Worm (Caenorhabditis elegans) whole organism, early embryonic: Measurements from ENCODE around the gene rpoa-1.

Experiments used
- aly-1 ChIP-seq: sonication (generic microtip); optimal IDR thresholded peaks from 2 replicates; lab custom pipeline; 2016; ENCODE audit warnings: missing genetic modification characterization, missing compliant biosample characterization
- ama-1 ChIP-seq: fragments of 150-350 bp; optimal IDR thresholded peaks from 2 replicates; lab custom pipeline; 2014
- hmbx-1 ChIP-seq: sonication (generic microtip); optimal IDR thresholded peaks from 2 replicates; lab custom pipeline; 2016; ENCODE audit warnings: mild to moderate bottlenecking, missing genetic modification characterization, missing compliant biosample characterization
- pes-1 ChIP-seq: fragments of 200-800 bp; sonication (Bioruptor generic); IDR thresholded peaks from 2 replicates; pipeline ENCODE4 v1.3.6; 2022; ENCODE audit warnings: missing genetic modification reagents, missing genetic modification characterization, missing compliant biosample characterization
- sea-1 ChIP-seq: fragments of 200-800 bp; sonication (Bioruptor generic); conservative IDR thresholded peaks from 2 replicates; pipeline ENCODE4 v1.3.6; 2022; ENCODE audit warnings: missing genetic modification characterization, missing compliant biosample characterization
- tbx-11 ChIP-seq: fragments of 200-800 bp; sonication (Bioruptor generic); IDR thresholded peaks from 2 replicates; pipeline ENCODE4 v1.3.6; 2022; ENCODE audit warnings: missing genetic modification characterization, missing compliant biosample characterization

DNA sequence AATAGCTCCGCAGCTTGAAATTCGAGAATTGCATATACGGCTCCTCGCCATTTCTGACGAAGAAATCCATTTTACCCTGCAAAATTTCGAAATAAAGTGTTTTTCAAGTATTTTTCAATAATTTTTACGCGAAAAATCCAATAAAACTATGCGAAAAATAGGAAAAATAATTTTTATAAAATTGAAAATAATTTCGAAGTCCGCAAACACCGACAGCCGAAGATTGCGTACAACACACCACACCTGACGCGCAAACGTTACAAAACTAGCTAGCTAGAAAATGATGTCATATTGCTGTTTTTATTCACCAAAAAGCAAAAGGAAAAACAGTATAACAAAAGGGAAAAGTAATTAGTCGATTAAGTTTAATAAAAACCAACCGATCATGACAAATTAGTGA lies at the start of gene rpoa-1:
- TF ChIP-seq sea-1 (GFP tag; lab: Robert Waterston, UW) = no peak
- no peak for TF ChIP-seq aly-1 (tag; lab: Kevin White, UChicago)
- TF ChIP-seq tbx-11 (GFP tag; lab: Robert Waterston, UW) = no peak
- TF ChIP-seq hmbx-1 (tag; lab: Kevin White, UChicago) = no peak
- no peak for TF ChIP-seq pes-1 (GFP tag; lab: Robert Waterston, UW)
- TF ChIP-seq ama-1 (lab: Kevin White, UChicago) = no peak
